Worm (Caenorhabditis elegans): ENCODE measurements around the gene Y81B9A.3.
A peak's percentile ranks its signal among the peaks of the same experiment; 100 is the strongest.

The Y81B9A.3 gene

DNA sequence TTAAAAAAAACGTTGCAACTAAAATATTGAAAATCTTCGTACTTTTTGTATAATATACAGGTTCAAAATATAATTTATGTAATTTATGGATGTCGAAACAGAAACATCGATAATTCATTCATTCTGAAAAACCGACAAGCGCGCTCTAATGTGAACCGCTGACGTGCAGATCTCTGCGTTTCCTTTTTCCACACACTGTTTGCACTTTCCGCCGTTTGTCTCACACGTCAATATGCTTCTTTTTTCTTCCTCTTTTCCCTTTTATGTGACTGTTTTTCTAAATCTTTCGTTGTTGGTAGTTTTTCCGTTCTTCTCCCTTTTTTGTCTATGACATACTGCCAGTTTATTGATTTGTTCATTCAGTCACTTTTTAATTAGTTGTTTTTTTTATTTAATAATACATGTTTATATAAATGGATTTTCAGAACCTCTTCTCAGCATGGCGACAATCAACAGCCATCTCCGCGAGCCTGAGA lies 31.9 kb upstream of the Y81B9A.3 start, which contains the start of gene tmbi-4 (continued):
- peak; percentile 8 for TF ChIP-seq K12H6.12 (tag; optimal IDR thresholded peaks at IDR 0.05)
- peak; percentile 53 for TF ChIP-seq lin-40 (tag; optimal IDR thresholded peaks at IDR 0.05)
- no peak for TF ChIP-seq ccch-3 (GFP tag; optimal IDR thresholded peaks at IDR 0.05)
- no peak for TF ChIP-seq bed-1 (GFP tag; IDR thresholded peaks at IDR 0.05)
- TF ChIP-seq hmg-1.2 (GFP tag; IDR thresholded peaks at IDR 0.05), result peak; percentile 83
- TF ChIP-seq hmg-20 (GFP tag; IDR thresholded peaks at IDR 0.05), result no peak
- TF ChIP-seq nhr-80 (tag; optimal IDR thresholded peaks at IDR 0.05), result peak; percentile 56
- no peak for TF ChIP-seq nhr-179 (tag; optimal IDR thresholded peaks at IDR 0.05)
- no peak for TF ChIP-seq F55B11.4 (tag; optimal IDR thresholded peaks at IDR 0.05; ENCODE audit: borderline replicate concordance, insufficient read depth)
- TF ChIP-seq hrde-1 (tag; optimal IDR thresholded peaks at IDR 0.05; ENCODE audit: borderline replicate concordance), result no peak
- TF ChIP-seq nhr-27 (tag; optimal IDR thresholded peaks at IDR 0.05), result no peak
- TF ChIP-seq tlf-1 (GFP tag; optimal IDR thresholded peaks at IDR 0.05), result no peak
- no peak for TF ChIP-seq F57C9.4 (tag; optimal IDR thresholded peaks at IDR 0.05)
- no peak for TF ChIP-seq dpff-1 (tag; optimal IDR thresholded peaks at IDR 0.05)
- TF ChIP-seq die-1 (tag; optimal IDR thresholded peaks at IDR 0.05), result no peak
- TF ChIP-seq mcd-1 (GFP tag; IDR thresholded peaks at IDR 0.05), result peak; percentile 69
- no peak for TF ChIP-seq Y53G8AR.9 (GFP tag; conservative IDR thresholded peaks at IDR 0.05)
- TF ChIP-seq Y67H2A.10 (GFP tag; conservative IDR thresholded peaks at IDR 0.05), result no peak
- TF ChIP-seq zfh-2 (GFP tag; conservative IDR thresholded peaks at IDR 0.05), result no peak
- TF ChIP-seq mel-28 (tag; optimal IDR thresholded peaks at IDR 0.05; ENCODE audit: borderline replicate concordance), result no peak
- no peak for TF ChIP-seq egl-44 (GFP tag; IDR thresholded peaks at IDR 0.05)
- TF ChIP-seq F37B4.10 (GFP tag; IDR thresholded peaks at IDR 0.05), result no peak
- peak in 1 of 2 experiments; percentile 57 for TF ChIP-seq let-607 (tag; optimal IDR thresholded peaks at IDR 0.05)
- TF ChIP-seq lag-1 (GFP tag; IDR thresholded peaks at IDR 0.05), result no peak
- TF ChIP-seq nhr-90 (tag; optimal IDR thresholded peaks at IDR 0.05), result no peak
- no peak for TF ChIP-seq lsl-1 (GFP tag; optimal IDR thresholded peaks at IDR 0.05)
- TF ChIP-seq cebp-2 (GFP tag; IDR thresholded peaks at IDR 0.05), result no peak
- no peak for TF ChIP-seq attf-3 (GFP tag; conservative IDR thresholded peaks at IDR 0.05)
- TF ChIP-seq hlh-12 (tag; optimal IDR thresholded peaks at IDR 0.05), result no peak
- no peak for TF ChIP-seq T26A5.8 (tag; optimal IDR thresholded peaks at IDR 0.05)
- TF ChIP-seq Y53F4B.3 (GFP tag; IDR thresholded peaks at IDR 0.05), result no peak
- TF ChIP-seq K11D2.4 (GFP tag; IDR thresholded peaks at IDR 0.05), result 0 out of 2 replicates have a peak, but pooled peaks have one; percentile 31

DNA sequence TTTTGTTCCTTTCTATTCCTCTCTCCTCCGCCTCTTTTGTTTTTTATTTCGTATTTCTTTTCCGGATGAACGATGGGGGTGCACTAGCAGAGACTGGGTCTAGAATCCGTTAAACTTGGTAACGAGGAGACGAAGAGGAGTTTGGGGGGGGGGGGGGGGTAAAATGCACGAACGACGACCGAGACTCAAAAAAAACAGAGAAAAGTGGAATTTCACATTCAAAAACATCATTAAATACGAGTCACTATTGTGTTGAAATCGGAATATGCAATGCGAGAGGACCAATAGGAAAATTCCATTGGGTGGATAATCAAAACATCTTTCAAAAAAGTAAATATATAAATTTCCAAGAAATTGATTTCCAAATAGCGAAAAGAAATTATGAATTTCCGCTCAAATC lies 28.0 kb upstream of the Y81B9A.3 start, which contains the start of gene B0563.7:
Gene B0563.7, minus strand, starts transcription at position 101 of the 400 bp plus-strand sequence.
- TF ChIP-seq snpc-3.4 (tag; optimal IDR thresholded peaks at IDR 0.05), result no peak

DNA sequence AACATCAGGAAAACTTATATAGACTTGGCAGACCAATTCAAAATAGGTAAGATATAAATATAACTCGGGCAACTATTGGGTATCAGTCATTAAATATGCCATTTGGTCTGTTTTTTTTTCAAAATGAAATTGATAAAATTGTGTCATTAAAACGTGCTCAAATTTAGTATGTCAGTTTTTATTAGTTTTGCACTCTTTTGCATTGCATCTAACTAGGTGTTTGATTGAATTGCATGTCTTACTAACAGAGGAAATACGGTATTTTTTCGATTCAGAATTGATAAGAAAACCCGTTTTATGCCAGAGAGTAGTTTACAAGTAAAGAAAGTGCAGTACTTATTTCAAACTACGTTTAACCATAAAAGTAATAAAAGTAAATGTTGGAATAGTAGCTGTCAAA lies 26.5 kb upstream of the Y81B9A.3 start:
- no peak for TF ChIP-seq F57A8.1 (GFP tag; optimal IDR thresholded peaks at IDR 0.05)
- no peak for TF ChIP-seq mes-4 (tag; optimal IDR thresholded peaks at IDR 0.05)
- no peak for TF ChIP-seq hsf-1 (GFP tag; IDR thresholded peaks at IDR 0.05)
- TF ChIP-seq sea-2 (GFP tag; IDR thresholded peaks at IDR 0.05), result no peak
- no peak for TF ChIP-seq ceh-100 (GFP tag; IDR thresholded peaks at IDR 0.05)
- TF ChIP-seq aptf-2 (GFP tag; conservative IDR thresholded peaks at IDR 0.05), result no peak
- TF ChIP-seq chd-7 (tag; optimal IDR thresholded peaks at IDR 0.05), result no peak
- no peak for TF ChIP-seq nhr-27 (tag; optimal IDR thresholded peaks at IDR 0.05)
- no peak for TF ChIP-seq bed-1 (GFP tag; IDR thresholded peaks at IDR 0.05)
- TF ChIP-seq lin-26 (GFP tag; IDR thresholded peaks at IDR 0.05), result no peak
- no peak for TF ChIP-seq Y53F4B.3 (GFP tag; IDR thresholded peaks at IDR 0.05)
- TF ChIP-seq zfh-2 (GFP tag; conservative IDR thresholded peaks at IDR 0.05), result no peak
- no peak for TF ChIP-seq tbp1 (GFP tag; optimal IDR thresholded peaks at IDR 0.05)
- TF ChIP-seq T26A5.8 (tag; optimal IDR thresholded peaks at IDR 0.05), result no peak
- no peak for TF ChIP-seq die-1 (tag; optimal IDR thresholded peaks at IDR 0.05)
- no peak for TF ChIP-seq snpc-3.4 (tag; optimal IDR thresholded peaks at IDR 0.05)

Measured in whole organism, young adult.